Worm (Caenorhabditis elegans) whole organism, L1 larva: ENCODE measurements around the gene F26F4.6.

Experiments used
- C04F5.9 ChIP-seq: sonication (generic microtip); optimal IDR thresholded peaks from 2 replicates; lab custom pipeline; 2016; ENCODE audit warnings: missing genetic modification characterization, missing compliant biosample characterization
- C34B4.2 ChIP-seq: sonication (generic microtip); optimal IDR thresholded peaks from 2 replicates; lab custom pipeline; 2017; ENCODE audit warnings: mild to moderate bottlenecking, missing genetic modification characterization, missing compliant biosample characterization
- F16B12.6 ChIP-seq: fragments of 150-350 bp; optimal IDR thresholded peaks from 2 replicates; lab custom pipeline; 2014; ENCODE audit warnings: missing biosample characterization, missing genetic modification characterization
- aly-2 ChIP-seq: fragments of 150-350 bp; optimal IDR thresholded peaks from 2 replicates; lab custom pipeline; 2014; ENCODE audit warnings: missing biosample characterization, missing genetic modification characterization
- ama-1 ChIP-seq: fragments of 150-350 bp; optimal IDR thresholded peaks from 2 replicates; lab custom pipeline; 2014
- ceh-63 ChIP-seq: fragments of 200-800 bp; sonication (Bioruptor generic); optimal IDR thresholded peaks from 2 replicates; lab custom pipeline; 2018; ENCODE audit warnings: mild to moderate bottlenecking, missing genetic modification characterization, missing compliant biosample characterization
- ceh-8 ChIP-seq: fragments of 200-800 bp; sonication (Bioruptor generic); optimal IDR thresholded peaks from 2 replicates; lab custom pipeline; 2018; ENCODE audit warnings: mild to moderate bottlenecking, missing genetic modification characterization, moderate library complexity, missing compliant biosample characterization
- ceh-90 ChIP-seq: sonication (generic microtip); optimal IDR thresholded peaks from 2 replicates; lab custom pipeline; 2016; ENCODE audit warnings: missing genetic modification characterization, missing compliant biosample characterization
- dsc-1 ChIP-seq: sonication (generic microtip); optimal IDR thresholded peaks from 2 replicates; lab custom pipeline; 2016; ENCODE audit warnings: mild to moderate bottlenecking, missing genetic modification characterization, missing compliant biosample characterization
- efl-1 ChIP-seq, 4 experiments: fragments of 150-350 bp; optimal IDR thresholded peaks in 3 of 4; peaks in 1 of 4; 1 replicate in 1 of 4; 2 replicates in 3 of 4; lab custom pipeline; 2014; ENCODE audit warnings: missing biosample characterization in 2 of 4, missing genetic modification characterization in 2 of 4, missing genetic modification reagents in 2 of 4
- efl-3 ChIP-seq: fragments of 200-800 bp; sonication (Bioruptor generic); optimal IDR thresholded peaks from 2 replicates; lab custom pipeline; 2018; ENCODE audit warnings: mild to moderate bottlenecking, missing genetic modification characterization, missing compliant biosample characterization
- egl-13 ChIP-seq: sonication (generic microtip); optimal IDR thresholded peaks from 2 replicates; lab custom pipeline; 2016; ENCODE audit warnings: missing genotype, missing genetic modification reagents, missing genetic modification characterization, missing compliant biosample characterization
- egl-27 ChIP-seq, 2 experiments: fragments of 150-350 bp in 1 of 2; sonication (generic microtip); optimal IDR thresholded peaks; 3 replicates each; lab custom pipeline; 2017 to 2018; ENCODE audit warnings: missing biosample characterization in 2 of 2, missing genetic modification characterization in 2 of 2, missing genetic modification reagents in 2 of 2
- elt-2 ChIP-seq: sonication (generic microtip); optimal IDR thresholded peaks from 2 replicates; lab custom pipeline; 2016; ENCODE audit warnings: missing genetic modification characterization, mild to moderate bottlenecking, inconsistent platforms, missing compliant biosample characterization, missing genetic modification reagents
- elt-3 ChIP-seq, 6 experiments: fragments of 150-350 bp in 1 of 6; sonication (generic microtip); optimal IDR thresholded peaks; 2 replicates each; lab custom pipeline; 2017 to 2018; ENCODE audit warnings: missing biosample characterization in 6 of 6, missing genetic modification characterization in 6 of 6, inconsistent platforms in 1 of 6
- ets-5 ChIP-seq: fragments of 200-800 bp; sonication (Bioruptor generic); IDR thresholded peaks from 2 replicates; pipeline ENCODE4 v1.3.6; 2022; ENCODE audit warnings: missing genetic modification characterization, missing compliant biosample characterization
- fkh-4 ChIP-seq: sonication (generic microtip); optimal IDR thresholded peaks from 2 replicates; lab custom pipeline; 2016; ENCODE audit warnings: missing compliant biosample characterization, missing genetic modification characterization, borderline replicate concordance
- fos-1 ChIP-seq: fragments of 150-350 bp; optimal IDR thresholded peaks from 2 replicates; lab custom pipeline; 2014; ENCODE audit warnings: missing biosample characterization, missing genetic modification characterization
- grh-1 ChIP-seq: fragments of 200-800 bp; sonication (Bioruptor generic); IDR thresholded peaks from 2 replicates; pipeline ENCODE4 v1.3.6; 2022; ENCODE audit warnings: missing genetic modification reagents, missing genetic modification characterization, missing compliant biosample characterization
- hlh-17 ChIP-seq: fragments of 200-800 bp; sonication (Bioruptor generic); optimal IDR thresholded peaks from 2 replicates; lab custom pipeline; 2018; ENCODE audit warnings: missing genetic modification characterization, mild to moderate bottlenecking, missing compliant biosample characterization, moderate library complexity, borderline replicate concordance
- irx-1 ChIP-seq: sonication (generic microtip); optimal IDR thresholded peaks from 2 replicates; lab custom pipeline; 2016; ENCODE audit warnings: missing genetic modification characterization, missing compliant biosample characterization
- isw-1 ChIP-seq: fragments of 200-800 bp; sonication (Bioruptor generic); IDR thresholded peaks from 2 replicates; pipeline ENCODE4 v1.3.6; 2022; ENCODE audit warnings: missing genetic modification characterization, missing compliant biosample characterization
- jun-1 ChIP-seq: fragments of 150-350 bp; optimal IDR thresholded peaks from 2 replicates; lab custom pipeline; 2014; ENCODE audit warnings: missing biosample characterization, missing genetic modification reagents, missing genetic modification characterization
- lin-13 ChIP-seq: fragments of 150-350 bp; optimal IDR thresholded peaks from 2 replicates; lab custom pipeline; 2014; ENCODE audit warnings: missing biosample characterization, missing genetic modification reagents, missing genetic modification characterization
- mdl-1 ChIP-seq, 2 experiments: fragments of 150-350 bp; optimal IDR thresholded peaks; 2 replicates each; lab custom pipeline; 2014 to 2017; ENCODE audit warnings: missing biosample characterization in 2 of 2, missing genetic modification characterization in 2 of 2, inconsistent platforms in 1 of 2
- nhr-11 ChIP-seq: fragments of 150-350 bp; optimal IDR thresholded peaks from 2 replicates; lab custom pipeline; 2014; ENCODE audit warnings: missing biosample characterization, missing genetic modification characterization
- nhr-237 ChIP-seq: fragments of 150-350 bp; optimal IDR thresholded peaks from 2 replicates; lab custom pipeline; 2014; ENCODE audit warnings: missing biosample characterization, missing genetic modification characterization
- nhr-28 ChIP-seq: fragments of 150-350 bp; optimal IDR thresholded peaks from 2 replicates; lab custom pipeline; 2014; ENCODE audit warnings: missing biosample characterization, missing genetic modification characterization
- nhr-76 ChIP-seq: sonication (generic microtip); optimal IDR thresholded peaks from 2 replicates; lab custom pipeline; 2017; ENCODE audit warnings: missing biosample characterization, missing genetic modification characterization
- nhr-85 ChIP-seq: sonication (generic microtip); peaks from one replicate; lab custom pipeline; 2016; ENCODE audit warnings: missing genetic modification characterization, inconsistent platforms, missing compliant biosample characterization
- nhr-90 ChIP-seq: sonication (generic microtip); optimal IDR thresholded peaks from 2 replicates; lab custom pipeline; 2016; ENCODE audit warnings: mild to moderate bottlenecking, missing genetic modification characterization, missing compliant biosample characterization; ENCODE audit not compliant: poor library complexity
- pag-3 ChIP-seq: sonication (generic microtip); optimal IDR thresholded peaks from 2 replicates; lab custom pipeline; 2017; ENCODE audit warnings: missing genetic modification characterization, mild to moderate bottlenecking, missing compliant biosample characterization, antibody characterized with exemption, borderline replicate concordance; ENCODE audit not compliant: insufficient read depth
- pax-3 ChIP-seq: fragments of 200-800 bp; sonication (Bioruptor generic); optimal IDR thresholded peaks from 2 replicates; lab custom pipeline; 2018; ENCODE audit warnings: mild to moderate bottlenecking, missing genetic modification characterization, moderate library complexity, missing compliant biosample characterization
- pqm-1 ChIP-seq: sonication (generic microtip); optimal IDR thresholded peaks from 3 replicates; lab custom pipeline; 2017; ENCODE audit warnings: missing biosample characterization, missing genetic modification characterization
- rnt-1 ChIP-seq: sonication (generic microtip); optimal IDR thresholded peaks from 2 replicates; lab custom pipeline; 2016; ENCODE audit warnings: mild to moderate bottlenecking, missing genetic modification characterization, moderate library complexity, missing compliant biosample characterization
- skn-1 ChIP-seq: fragments of 150-350 bp; optimal IDR thresholded peaks from 2 replicates; lab custom pipeline; 2014; ENCODE audit warnings: missing biosample characterization, missing genetic modification characterization
- snu-23 ChIP-seq: sonication (generic microtip); optimal IDR thresholded peaks from 2 replicates; lab custom pipeline; 2016; ENCODE audit warnings: missing genetic modification characterization, missing compliant biosample characterization
- sptf-1 ChIP-seq: fragments of 150-350 bp; optimal IDR thresholded peaks from 2 replicates; lab custom pipeline; 2014; ENCODE audit warnings: missing biosample characterization, missing genetic modification characterization
- sup-37 ChIP-seq: fragments of 200-800 bp; sonication (Bioruptor generic); optimal IDR thresholded peaks from 2 replicates; lab custom pipeline; 2018; ENCODE audit warnings: mild to moderate bottlenecking, missing genetic modification characterization, missing compliant biosample characterization
- swsn-7 ChIP-seq: sonication (generic microtip); optimal IDR thresholded peaks from 2 replicates; lab custom pipeline; 2016; ENCODE audit warnings: missing genetic modification characterization, missing compliant biosample characterization
- tlp-1 ChIP-seq: fragments of 150-350 bp; optimal IDR thresholded peaks from 2 replicates; lab custom pipeline; 2014; ENCODE audit warnings: missing biosample characterization, missing genetic modification characterization
- unc-130 ChIP-seq: fragments of 150-350 bp; optimal IDR thresholded peaks from 2 replicates; lab custom pipeline; 2017; ENCODE audit warnings: missing biosample characterization, missing genetic modification characterization, inconsistent platforms
- unc-62 ChIP-seq: fragments of 150-350 bp; optimal IDR thresholded peaks from 2 replicates; lab custom pipeline; 2014; ENCODE audit warnings: missing biosample characterization, missing genetic modification reagents, missing genetic modification characterization
- vab-15 ChIP-seq: sonication (generic microtip); optimal IDR thresholded peaks from 2 replicates; lab custom pipeline; 2017; ENCODE audit warnings: missing genotype, mild to moderate bottlenecking, missing genetic modification characterization, missing compliant biosample characterization
- xbp-1 ChIP-seq: sonication (generic microtip); optimal IDR thresholded peaks from 2 replicates; lab custom pipeline; 2016; ENCODE audit warnings: missing genetic modification characterization, missing compliant biosample characterization
- zag-1 ChIP-seq: fragments of 150-350 bp; optimal IDR thresholded peaks from 2 replicates; lab custom pipeline; 2014; ENCODE audit warnings: missing biosample characterization, missing genetic modification characterization
- zip-4 ChIP-seq: fragments of 200-800 bp; sonication (Bioruptor generic); optimal IDR thresholded peaks from 2 replicates; lab custom pipeline; 2018; ENCODE audit warnings: mild to moderate bottlenecking, missing genetic modification characterization, moderate library complexity, missing compliant biosample characterization
- ztf-4 ChIP-seq: fragments of 150-350 bp; optimal IDR thresholded peaks from 2 replicates; lab custom pipeline; 2014; ENCODE audit warnings: missing biosample characterization, missing genetic modification characterization

Gene F26F4.6

ce11 chrIII:4918906-4919305, 25.5 kb upstream of the F26F4.6 start:
- TF ChIP-seq aly-2 (tag; lab: Kevin White, UChicago) = no peak
- no peak for TF ChIP-seq elt-2 (tag; lab: Kevin White, UChicago)
- no peak for TF ChIP-seq zip-4 (GFP tag; lab: Kevin White, UChicago)
- no peak for TF ChIP-seq swsn-7 (tag; lab: Kevin White, UChicago)
- TF ChIP-seq tlp-1 = no peak
- no peak for TF ChIP-seq C04F5.9 (tag; lab: Kevin White, UChicago)
- TF ChIP-seq egl-27 (tag; optimal IDR thresholded peaks at IDR 0.05; lab: Kevin White, UChicago) = no peak
- no peak for TF ChIP-seq elt-3 (tag; optimal IDR thresholded peaks at IDR 0.05; lab: Kevin White, UChicago)

- no peak for TF ChIP-seq nhr-85 (tag; lab: Kevin White, UChicago)
- peak; percentile 17 for TF ChIP-seq nhr-90 (tag; lab: Kevin White, UChicago)
- peak; percentile 3 for TF ChIP-seq irx-1
- TF ChIP-seq rnt-1 = peak; percentile 74
- no peak for TF ChIP-seq nhr-28 (tag; lab: Kevin White, UChicago)
- TF ChIP-seq mdl-1 (tag; optimal IDR thresholded peaks at IDR 0.05; lab: Kevin White, UChicago) = peak in 1 of 2 experiments; percentile 20
- TF ChIP-seq F16B12.6 = no peak
- no peak for TF ChIP-seq ama-1 (lab: Kevin White, UChicago)
- no peak for TF ChIP-seq efl-3 (GFP tag; lab: Kevin White, UChicago)
- no peak for TF ChIP-seq grh-1 (GFP tag; lab: Robert Waterston, UW)
- no peak for TF ChIP-seq ceh-63 (GFP tag; lab: Kevin White, UChicago)
- peak; percentile 54 for TF ChIP-seq snu-23 (GFP tag; lab: Kevin White, UChicago)
- TF ChIP-seq C34B4.2 (tag; lab: Kevin White, UChicago) = no peak
- TF ChIP-seq unc-130 (tag; lab: Kevin White, UChicago) = peak; percentile 26
- TF ChIP-seq lin-13 (GFP tag; lab: Kevin White, UChicago) = peak; percentile 38
- peak; percentile 29 for TF ChIP-seq swsn-7 (tag; lab: Kevin White, UChicago)
- peak; percentile 27 for TF ChIP-seq ceh-90 (tag; lab: Kevin White, UChicago)
- TF ChIP-seq nhr-11 = no peak
- peak; percentile 2; the same call in 1 of the 2 replicates for TF ChIP-seq isw-1
- TF ChIP-seq aly-2 (tag; lab: Kevin White, UChicago) = no peak
- TF ChIP-seq unc-62 (GFP tag; lab: Kevin White, UChicago) = no peak
- peak; percentile 7 for TF ChIP-seq ztf-4 (tag; lab: Kevin White, UChicago)
- TF ChIP-seq zip-4 (GFP tag; lab: Kevin White, UChicago) = peak; percentile 22
- TF ChIP-seq nhr-237 (tag; lab: Kevin White, UChicago) = no peak
- no peak for TF ChIP-seq fkh-4 (tag; lab: Kevin White, UChicago)
- TF ChIP-seq skn-1 = peak; percentile 53
- no peak for TF ChIP-seq egl-13 (tag; lab: Kevin White, UChicago)
- no peak for TF ChIP-seq sup-37 (GFP tag; lab: Kevin White, UChicago)
- TF ChIP-seq sptf-1 = no peak
- TF ChIP-seq hlh-17 (GFP tag; lab: Kevin White, UChicago) = no peak
- no peak for TF ChIP-seq ceh-8 (GFP tag; lab: Kevin White, UChicago)
- peak; percentile 87 to 93 for TF ChIP-seq efl-1 (optimal IDR thresholded peaks at IDR 0.05; lab: Kevin White, UChicago)
- TF ChIP-seq efl-1 (GFP tag; optimal IDR thresholded peaks at IDR 0.05 in 1 of 2; lab: Kevin White, UChicago) = peak; percentile 93 to 99
- no peak for TF ChIP-seq pag-3 (tag; lab: Kevin White, UChicago)
- no peak for TF ChIP-seq jun-1
- no peak for TF ChIP-seq fos-1 (tag; lab: Kevin White, UChicago)
- no peak for TF ChIP-seq vab-15 (tag; lab: Kevin White, UChicago)
- TF ChIP-seq dsc-1 (tag; lab: Kevin White, UChicago) = no peak
- TF ChIP-seq xbp-1 (tag; lab: Kevin White, UChicago) = peak; percentile 29
- no peak for TF ChIP-seq nhr-76
- no peak for TF ChIP-seq pax-3 (tag; lab: Kevin White, UChicago)
- no peak for TF ChIP-seq C04F5.9 (tag; lab: Kevin White, UChicago)
- TF ChIP-seq elt-3 (tag; optimal IDR thresholded peaks at IDR 0.05; lab: Kevin White, UChicago) = peak in 1 of 6 experiments; percentile 23
- no peak for TF ChIP-seq ets-5 (GFP tag; lab: Robert Waterston, UW)
- TF ChIP-seq pqm-1 (tag; lab: Kevin White, UChicago) = no peak
- no peak for TF ChIP-seq zag-1 (tag; lab: Kevin White, UChicago)
These were observed 24.7 kb upstream of the F26F4.6 start, which contains the start of gene rpb-8 for ce11 chrIII:4917960-4918712. Gene rpb-8, minus strand, starts transcription at chrIII:4918008.
